Worm (Caenorhabditis elegans): Measurements from ENCODE around the gene gnrr-6.

gnrr-6 gene

DNA sequence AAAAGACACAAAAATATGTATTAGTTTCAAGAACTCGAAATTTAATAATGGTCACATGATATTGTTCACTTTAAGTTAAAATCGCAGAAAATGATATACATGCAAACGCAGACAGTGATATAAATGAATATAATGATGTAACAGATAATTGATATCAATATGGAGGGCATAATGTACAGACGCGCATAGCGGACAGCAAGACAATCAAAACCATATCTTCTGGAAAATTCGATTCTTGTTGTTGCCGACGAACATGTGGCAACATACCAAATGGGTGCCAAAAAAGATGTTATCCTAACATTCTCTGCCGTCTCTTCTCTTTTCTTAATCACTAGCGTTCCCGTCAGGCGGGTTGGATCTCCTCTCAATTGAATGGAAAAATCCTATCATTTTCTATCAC, 11.7 kb downstream of the gnrr-6 start (continued):
- no peak for TF ChIP-seq alr-1 (tag; optimal IDR thresholded peaks at IDR 0.05; ENCODE audit: borderline replicate concordance)
- peak; percentile 61 for TF ChIP-seq nhr-20 (tag; optimal IDR thresholded peaks at IDR 0.05)
- no peak for TF ChIP-seq ama-1 (optimal IDR thresholded peaks at IDR 0.05)
- peak; percentile 0 for TF ChIP-seq rnt-1 (tag; optimal IDR thresholded peaks at IDR 0.05)
- peak; percentile 46 for TF ChIP-seq nhr-71 (tag; optimal IDR thresholded peaks at IDR 0.05)
- no peak for TF ChIP-seq skn-1 (tag; optimal IDR thresholded peaks at IDR 0.05)
- TF ChIP-seq ceh-63 (GFP tag; optimal IDR thresholded peaks at IDR 0.05) = no peak
- TF ChIP-seq irx-1 (tag; optimal IDR thresholded peaks at IDR 0.05) = no peak
- TF ChIP-seq fkh-10 (GFP tag; optimal IDR thresholded peaks at IDR 0.05) = no peak
- TF ChIP-seq ztf-11 (tag; optimal IDR thresholded peaks at IDR 0.05) = no peak
- no peak for TF ChIP-seq elt-2 (tag; optimal IDR thresholded peaks at IDR 0.05)
- no peak for TF ChIP-seq egl-27 (tag; optimal IDR thresholded peaks at IDR 0.05)
- TF ChIP-seq ztf-4 (tag; optimal IDR thresholded peaks at IDR 0.05) = no peak
- TF ChIP-seq zip-4 (GFP tag; optimal IDR thresholded peaks at IDR 0.05) = no peak
- no peak for TF ChIP-seq C16A3.4 (tag; optimal IDR thresholded peaks at IDR 0.05)
- TF ChIP-seq unc-98 (GFP tag; IDR thresholded peaks at IDR 0.05) = no peak
- no peak for TF ChIP-seq unc-62 (GFP tag; optimal IDR thresholded peaks at IDR 0.05)
- no peak for TF ChIP-seq nhr-76 (tag; optimal IDR thresholded peaks at IDR 0.05)
- no peak for TF ChIP-seq mab-9 (GFP tag; IDR thresholded peaks at IDR 0.05)
- TF ChIP-seq lin-39 (tag; optimal IDR thresholded peaks at IDR 0.05) = no peak
- no peak for TF ChIP-seq ces-1 (GFP tag; optimal IDR thresholded peaks at IDR 0.05)
- TF ChIP-seq fos-1 (tag; optimal IDR thresholded peaks at IDR 0.05) = no peak
- TF ChIP-seq tlp-1 (tag; optimal IDR thresholded peaks at IDR 0.05) = no peak
- no peak for TF ChIP-seq unc-86 (tag; optimal IDR thresholded peaks at IDR 0.05)
- TF ChIP-seq jun-1 (tag; optimal IDR thresholded peaks at IDR 0.05) = no peak
- TF ChIP-seq nhr-90 (tag; optimal IDR thresholded peaks at IDR 0.05; ENCODE audit: poor library complexity) = no peak
- peak in 3 of 6 experiments; percentile 7 to 82 (median 31) for TF ChIP-seq elt-3 (tag; optimal IDR thresholded peaks at IDR 0.05)
- TF ChIP-seq egl-13 (tag; optimal IDR thresholded peaks at IDR 0.05) = no peak
- no peak for TF ChIP-seq lsy-2 (tag; optimal IDR thresholded peaks at IDR 0.05)
- peak; percentile 54 for TF ChIP-seq snu-23 (GFP tag; optimal IDR thresholded peaks at IDR 0.05)
- TF ChIP-seq swsn-7 (tag; optimal IDR thresholded peaks at IDR 0.05) = no peak

DNA sequence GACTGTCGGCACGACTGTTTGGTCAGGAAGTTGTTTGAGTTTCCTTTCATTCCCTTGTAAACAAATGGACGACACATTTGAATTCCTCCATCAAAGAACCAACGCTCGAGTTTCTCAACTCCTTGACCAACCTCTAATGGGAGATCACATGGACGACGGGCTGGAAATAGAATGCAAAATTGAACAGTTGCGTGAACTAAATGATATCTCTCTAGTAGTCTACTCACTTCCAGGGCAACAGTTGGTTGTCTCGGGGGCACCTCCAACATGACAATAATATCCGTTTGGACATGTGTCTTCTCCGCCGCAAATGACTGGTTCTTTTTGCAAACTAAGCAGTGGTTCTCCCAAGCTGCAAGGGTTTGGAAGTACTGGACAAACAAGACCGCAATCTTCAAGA, 15.0 kb downstream of the gnrr-6 start:
- peak; percentile 52 for TF ChIP-seq nhr-71 (tag; optimal IDR thresholded peaks at IDR 0.05)
- TF ChIP-seq efl-1 (optimal IDR thresholded peaks at IDR 0.05) = no peak
- TF ChIP-seq efl-1 (GFP tag; optimal IDR thresholded peaks at IDR 0.05 in 1 of 2) = peak in 1 of 2 experiments; percentile 73
- TF ChIP-seq unc-98 (GFP tag; IDR thresholded peaks at IDR 0.05) = 0 out of 2 replicates have a peak, but pooled peaks have one; percentile 25
- TF ChIP-seq nhr-12 (tag; optimal IDR thresholded peaks at IDR 0.05) = no peak
- no peak for TF ChIP-seq egl-13 (tag; optimal IDR thresholded peaks at IDR 0.05)
- TF ChIP-seq vab-15 (tag; optimal IDR thresholded peaks at IDR 0.05) = no peak
- TF ChIP-seq nhr-84 (tag; optimal IDR thresholded peaks at IDR 0.05) = no peak
- TF ChIP-seq pag-3 (tag; optimal IDR thresholded peaks at IDR 0.05; ENCODE audit: borderline replicate concordance, insufficient read depth) = no peak
- no peak for TF ChIP-seq hpl-2 (GFP tag; optimal IDR thresholded peaks at IDR 0.05)
- TF ChIP-seq lin-13 (GFP tag; optimal IDR thresholded peaks at IDR 0.05) = no peak
- no peak for TF ChIP-seq lin-15B (tag; optimal IDR thresholded peaks at IDR 0.05)
- no peak for TF ChIP-seq lir-3 (tag; optimal IDR thresholded peaks at IDR 0.05; ENCODE audit: poor library complexity)
- no peak for TF ChIP-seq sptf-1 (tag; optimal IDR thresholded peaks at IDR 0.05)
- no peak for TF ChIP-seq dpl-1 (GFP tag; optimal IDR thresholded peaks at IDR 0.05)
- peak; percentile 65 for TF ChIP-seq lin-14 (GFP tag; optimal IDR thresholded peaks at IDR 0.05)
- no peak for TF ChIP-seq nhr-28 (tag; optimal IDR thresholded peaks at IDR 0.05)
- TF ChIP-seq ets-5 (GFP tag; IDR thresholded peaks at IDR 0.05) = no peak
- no peak for TF ChIP-seq unc-30 (tag; optimal IDR thresholded peaks at IDR 0.05)
- TF ChIP-seq fkh-8 (tag; optimal IDR thresholded peaks at IDR 0.05) = no peak
- TF ChIP-seq rnt-1 (tag; optimal IDR thresholded peaks at IDR 0.05) = peak; percentile 57
- TF ChIP-seq ceh-90 (tag; optimal IDR thresholded peaks at IDR 0.05) = no peak

Data from whole organism, L1 larva.